Fruit fly (Drosophila melanogaster) whole organism, prepupa: Measurements from ENCODE around the gene RpL13A.

ENCODE experiments used
- CG10631 ChIP-seq: fragments of 200-800 bp; sonication (Bioruptor generic); optimal IDR thresholded peaks from 2 replicates; lab custom pipeline; 2016; ENCODE audit warnings: missing biosample characterization, missing genetic modification characterization
- CG10669 ChIP-seq: fragments of 200-800 bp; sonication (Bioruptor generic); optimal IDR thresholded peaks from 3 replicates; lab custom pipeline; 2018; ENCODE audit warnings: missing biosample characterization, mild to moderate bottlenecking, missing genetic modification characterization, moderate library complexity
- CG11294 ChIP-seq: fragments of 200-800 bp; sonication (Bioruptor generic); IDR thresholded peaks from 2 replicates; pipeline ENCODE4 v1.3.6; 2022; ENCODE audit warnings: missing biosample characterization, missing genetic modification characterization
- CG11762 ChIP-seq: fragments of 200-800 bp; sonication (Bioruptor generic); optimal IDR thresholded peaks from 3 replicates; lab custom pipeline; 2016; ENCODE audit warnings: missing biosample characterization, missing genetic modification characterization; ENCODE audit not compliant: insufficient read depth
- CG11902 ChIP-seq: fragments of 200-800 bp; sonication (Bioruptor generic); optimal IDR thresholded peaks from 3 replicates; lab custom pipeline; 2016; ENCODE audit warnings: missing biosample characterization, missing genetic modification characterization
- CG15336 ChIP-seq: fragments of 200-800 bp; sonication (Bioruptor generic); IDR thresholded peaks from 2 replicates; pipeline ENCODE4 v1.3.6; 2022; ENCODE audit warnings: missing biosample characterization, missing genetic modification characterization
- CG1621 ChIP-seq: fragments of 200-800 bp; sonication (Bioruptor generic); optimal IDR thresholded peaks from 3 replicates; lab custom pipeline; 2018; ENCODE audit warnings: missing biosample characterization, mild to moderate bottlenecking, missing genetic modification characterization
- CG16779 ChIP-seq: fragments of 200-800 bp; sonication (Bioruptor generic); optimal IDR thresholded peaks from 3 replicates; lab custom pipeline; 2017; ENCODE audit warnings: missing biosample characterization, mild to moderate bottlenecking, missing genetic modification characterization
- CG3032 ChIP-seq: fragments of 200-800 bp; optimal IDR thresholded peaks from 2 replicates; lab custom pipeline; 2019; ENCODE audit warnings: missing biosample characterization, mild to moderate bottlenecking, missing genetic modification characterization, moderate library complexity
- CG34406 ChIP-seq: fragments of 200-800 bp; sonication (Bioruptor generic); optimal IDR thresholded peaks from 3 replicates; lab custom pipeline; 2016; ENCODE audit warnings: missing biosample characterization, missing genetic modification characterization
- CG3919 ChIP-seq: fragments of 200-800 bp; sonication (Bioruptor generic); optimal IDR thresholded peaks from 3 replicates; lab custom pipeline; 2016; ENCODE audit warnings: missing biosample characterization, missing genetic modification characterization
- CG4318 ChIP-seq: fragments of 200-800 bp; sonication (Bioruptor generic); optimal IDR thresholded peaks from 3 replicates; lab custom pipeline; 2017; ENCODE audit warnings: missing biosample characterization, mild to moderate bottlenecking, missing genetic modification characterization
- CG6276 ChIP-seq: fragments of 200-800 bp; sonication (Bioruptor generic); optimal IDR thresholded peaks from 2 replicates; lab custom pipeline; 2017; ENCODE audit warnings: missing biosample characterization, mild to moderate bottlenecking, missing genetic modification characterization
- CG6808 ChIP-seq: fragments of 200-800 bp; sonication (Bioruptor generic); optimal IDR thresholded peaks from 3 replicates; lab custom pipeline; 2017; ENCODE audit warnings: missing biosample characterization, missing genetic modification characterization, mild to moderate bottlenecking, moderate library complexity, missing genetic modification reagents
- CG6854 ChIP-seq: fragments of 200-800 bp; sonication (Bioruptor generic); optimal IDR thresholded peaks from 2 replicates; lab custom pipeline; 2017; ENCODE audit warnings: missing biosample characterization, mild to moderate bottlenecking, missing genetic modification characterization
- CG7368 ChIP-seq: fragments of 200-800 bp; sonication (Bioruptor generic); optimal IDR thresholded peaks from 3 replicates; lab custom pipeline; 2016; ENCODE audit warnings: missing biosample characterization, missing genetic modification characterization
- CG8319 ChIP-seq: fragments of 200-800 bp; sonication (Bioruptor generic); optimal IDR thresholded peaks from 3 replicates; lab custom pipeline; 2016; ENCODE audit warnings: missing biosample characterization, missing genetic modification characterization
- CG8632 ChIP-seq: fragments of 200-800 bp; sonication (Bioruptor generic); optimal IDR thresholded peaks from 3 replicates; lab custom pipeline; 2016; ENCODE audit warnings: missing biosample characterization, missing genetic modification characterization
- CG9139 ChIP-seq: fragments of 200-800 bp; sonication (Bioruptor generic); optimal IDR thresholded peaks from 3 replicates; lab custom pipeline; 2017; ENCODE audit warnings: missing biosample characterization, mild to moderate bottlenecking, missing genetic modification characterization
- Eip75B ChIP-seq: fragments of 200-800 bp; sonication (Bioruptor generic); optimal IDR thresholded peaks from 3 replicates; lab custom pipeline; 2016; ENCODE audit warnings: missing biosample characterization, missing genetic modification characterization
- Eip78C ChIP-seq: fragments of 200-800 bp; sonication (Bioruptor generic); peaks from one replicate; lab custom pipeline; 2016; ENCODE audit warnings: missing biosample characterization, missing genetic modification characterization
- Eip93F ChIP-seq: fragments of 200-800 bp; sonication (Bioruptor generic); optimal IDR thresholded peaks from 2 replicates; lab custom pipeline; 2016; ENCODE audit warnings: missing biosample characterization, mild to moderate bottlenecking, missing genetic modification characterization
- Ets21C ChIP-seq: fragments of 200-800 bp; sonication (Bioruptor generic); optimal IDR thresholded peaks from 3 replicates; lab custom pipeline; 2016; ENCODE audit warnings: missing biosample characterization, missing genetic modification characterization
- Ets96B ChIP-seq: fragments of 200-800 bp; optimal IDR thresholded peaks from 2 replicates; lab custom pipeline; 2019; ENCODE audit warnings: missing biosample characterization, mild to moderate bottlenecking, missing genetic modification characterization, moderate library complexity
- Gug ChIP-seq: fragments of 200-800 bp; sonication (Bioruptor generic); IDR thresholded peaks from 2 replicates; pipeline ENCODE4 v1.3.6; 2022; ENCODE audit warnings: missing biosample characterization, missing genetic modification characterization
- Hr38 ChIP-seq: sonication (Bioruptor generic); optimal IDR thresholded peaks from 2 replicates; lab custom pipeline; 2016; ENCODE audit warnings: missing biosample characterization, missing genetic modification characterization
- Hr39 ChIP-seq: fragments of 200-800 bp; sonication (Bioruptor generic); optimal IDR thresholded peaks from 2 replicates; lab custom pipeline; 2016; ENCODE audit warnings: missing biosample characterization, missing genetic modification characterization
- Lpt ChIP-seq: fragments of 200-800 bp; sonication (Bioruptor generic); optimal IDR thresholded peaks from 3 replicates; lab custom pipeline; 2016; ENCODE audit warnings: missing biosample characterization, missing genetic modification characterization
- OdsH ChIP-seq: fragments of 200-800 bp; sonication (Bioruptor generic); optimal IDR thresholded peaks from 3 replicates; lab custom pipeline; 2016; ENCODE audit warnings: missing biosample characterization, missing genetic modification characterization
- Smox ChIP-seq: fragments of 200-800 bp; sonication (Bioruptor generic); optimal IDR thresholded peaks from 3 replicates; lab custom pipeline; 2016; ENCODE audit warnings: missing biosample characterization, missing genetic modification characterization
- Sox14 ChIP-seq: fragments of 200-800 bp; sonication (Bioruptor generic); optimal IDR thresholded peaks from 3 replicates; lab custom pipeline; 2016; ENCODE audit warnings: missing biosample characterization, missing genetic modification characterization
- Sox15 ChIP-seq: fragments of 200-800 bp; sonication (Bioruptor generic); optimal IDR thresholded peaks from 3 replicates; lab custom pipeline; 2016; ENCODE audit warnings: missing biosample characterization, missing genetic modification characterization
- achi ChIP-seq: fragments of 200-800 bp; sonication (Bioruptor generic); optimal IDR thresholded peaks from 3 replicates; lab custom pipeline; 2016; ENCODE audit warnings: missing biosample characterization, missing genetic modification characterization
- cyc ChIP-seq: fragments of 200-800 bp; sonication (Bioruptor generic); optimal IDR thresholded peaks from 3 replicates; lab custom pipeline; 2016; ENCODE audit warnings: missing biosample characterization, missing genetic modification characterization
- dac ChIP-seq: fragments of 200-800 bp; sonication (Bioruptor generic); optimal IDR thresholded peaks from 2 replicates; lab custom pipeline; 2017; ENCODE audit warnings: missing biosample characterization, mild to moderate bottlenecking, missing genetic modification characterization
- dsx ChIP-seq: fragments of 200-800 bp; optimal IDR thresholded peaks from 3 replicates; lab custom pipeline; 2019; ENCODE audit warnings: missing biosample characterization, mild to moderate bottlenecking, missing genetic modification characterization, moderate library complexity; ENCODE audit not compliant: poor library complexity, severe bottlenecking
- esn ChIP-seq: fragments of 200-800 bp; sonication (Bioruptor generic); optimal IDR thresholded peaks from 2 replicates; lab custom pipeline; 2016; ENCODE audit warnings: missing biosample characterization, mild to moderate bottlenecking, missing genetic modification characterization, moderate library complexity
- fd59A ChIP-seq: fragments of 200-800 bp; sonication (Bioruptor generic); optimal IDR thresholded peaks from 2 replicates; lab custom pipeline; 2017; ENCODE audit warnings: missing biosample characterization, mild to moderate bottlenecking, missing genetic modification characterization, missing genetic modification reagents
- fd85E ChIP-seq: fragments of 200-800 bp; sonication (Bioruptor generic); optimal IDR thresholded peaks from 3 replicates; lab custom pipeline; 2016; ENCODE audit warnings: missing biosample characterization, missing genetic modification characterization
- lz ChIP-seq: fragments of 200-800 bp; sonication (Bioruptor generic); optimal IDR thresholded peaks from 3 replicates; lab custom pipeline; 2016; ENCODE audit warnings: missing biosample characterization, missing genetic modification characterization
- pdm3 ChIP-seq: fragments of 200-800 bp; sonication (Bioruptor generic); optimal IDR thresholded peaks from 3 replicates; lab custom pipeline; 2016; ENCODE audit warnings: missing biosample characterization, missing genetic modification characterization
- salr ChIP-seq, 2 experiments: fragments of 200-800 bp; sonication (Bioruptor generic); optimal IDR thresholded peaks; 3 replicates each; lab custom pipeline; 2016 to 2018; ENCODE audit warnings: missing biosample characterization in 2 of 2, missing genetic modification characterization in 2 of 2, mild to moderate bottlenecking in 1 of 2
- spab ChIP-seq: fragments of 200-800 bp; sonication (Bioruptor generic); optimal IDR thresholded peaks from 2 replicates; lab custom pipeline; 2017; ENCODE audit warnings: missing biosample characterization, mild to moderate bottlenecking, missing genetic modification characterization, missing genetic modification reagents
- ss ChIP-seq, 2 experiments: fragments of 200-800 bp; sonication (Bioruptor generic); optimal IDR thresholded peaks; 2 replicates in 1 of 2; 3 replicates in 1 of 2; lab custom pipeline; 2017 to 2018; ENCODE audit warnings: mild to moderate bottlenecking in 2 of 2, missing biosample characterization in 2 of 2, missing genetic modification characterization in 2 of 2, moderate library complexity in 1 of 2
- svp ChIP-seq: fragments of 200-800 bp; sonication (Bioruptor generic); peaks from one replicate; lab custom pipeline; 2016; ENCODE audit warnings: missing biosample characterization, missing genetic modification characterization
- topi ChIP-seq: fragments of 200-800 bp; sonication (Bioruptor generic); optimal IDR thresholded peaks from 3 replicates; lab custom pipeline; 2016; ENCODE audit warnings: missing biosample characterization, missing genetic modification characterization

The RpL13A gene

dm6 chr3R:5601044-5601523 is 23.2 kb upstream of the RpL13A start, which contains the start of the genes kra and SecS (continued):
- TF ChIP-seq achi (GFP tag; lab: Kevin White, UChicago) (peak; percentile 66), dsx (GFP tag; lab: Kevin White, UChicago) (no peak), fd85E (GFP tag; lab: Kevin White, UChicago) (peak; percentile 31), ss (GFP tag; optimal IDR thresholded peaks at IDR 0.05; lab: Kevin White, UChicago) (no peak), topi (peak; percentile 51), CG10669 (no peak), esn (GFP tag; lab: Kevin White, UChicago) (peak; percentile 67), Hr39 (GFP tag; lab: Kevin White, UChicago) (peak; percentile 68), Hr38 (GFP tag; lab: Kevin White, UChicago) (no peak), svp (peak; percentile 78), CG11294 (GFP tag; lab: Robert Waterston, UW) (no peak), pdm3 (GFP tag; lab: Kevin White, UChicago) (peak; percentile 68), CG4318 (no peak), CG34406 (GFP tag; lab: Kevin White, UChicago) (peak; percentile 16), Ets21C (peak; percentile 72), Sox15 (GFP tag; lab: Kevin White, UChicago) (peak; percentile 61), Eip78C (GFP tag; lab: Kevin White, UChicago) (peak; percentile 79), Eip75B (GFP tag; lab: Kevin White, UChicago) (peak; percentile 42), Ets96B (tag; lab: Kevin White, UChicago) (peak; percentile 24), Sox14 (GFP tag; lab: Kevin White, UChicago) (peak; percentile 30), CG9139 (no peak), CG11762 (peak; percentile 45), CG16779 (tag; lab: Kevin White, UChicago) (no peak), OdsH (peak; percentile 66), dac (GFP tag; lab: Kevin White, UChicago) (peak; percentile 20)
- TF ChIP-seq, all 60 proteins: peak for 33

dm6 chr3R:5606477-5606876 is 17.8 kb upstream of the RpL13A start, which contains the start of gene asl:
asl (minus strand) TSS chr3R:5606543.
- TF ChIP-seq dac (GFP tag; lab: Kevin White, UChicago): peak; percentile 26
- TF ChIP-seq dsx (GFP tag; lab: Kevin White, UChicago): peak; percentile 74
- no peak for TF ChIP-seq CG9139
- TF ChIP-seq spab (GFP tag; lab: Kevin White, UChicago): no peak
- TF ChIP-seq CG11902 (GFP tag; lab: Kevin White, UChicago): no peak
- TF ChIP-seq CG15336: peak; percentile 44
- peak; percentile 27 for TF ChIP-seq CG8632 (GFP tag; lab: Kevin White, UChicago)
- no peak for TF ChIP-seq fd85E (GFP tag; lab: Kevin White, UChicago)
- TF ChIP-seq Eip78C (GFP tag; lab: Kevin White, UChicago): peak; percentile 90
- no peak for TF ChIP-seq fd59A (GFP tag; lab: Kevin White, UChicago)
- TF ChIP-seq Eip93F (GFP tag; lab: Kevin White, UChicago): peak; percentile 70
- TF ChIP-seq cyc (GFP tag; lab: Kevin White, UChicago): peak; percentile 47
- no peak for TF ChIP-seq CG16779 (tag; lab: Kevin White, UChicago)
- peak; percentile 63 for TF ChIP-seq CG3032 (tag; lab: Kevin White, UChicago)
- TF ChIP-seq topi: peak; percentile 43
- peak; percentile 8 for TF ChIP-seq Sox15 (GFP tag; lab: Kevin White, UChicago)
- TF ChIP-seq CG3919 (GFP tag; lab: Kevin White, UChicago): no peak
- no peak for TF ChIP-seq OdsH
- no peak for TF ChIP-seq achi (GFP tag; lab: Kevin White, UChicago)
- peak; percentile 37 for TF ChIP-seq Lpt (GFP tag; lab: Kevin White, UChicago)
- TF ChIP-seq CG6854 (GFP tag; lab: Kevin White, UChicago): no peak
- no peak for TF ChIP-seq svp
- TF ChIP-seq CG4318: no peak
- TF ChIP-seq CG6276 (GFP tag; lab: Kevin White, UChicago): no peak
- TF ChIP-seq Hr39 (GFP tag; lab: Kevin White, UChicago): peak; percentile 64
- no peak for TF ChIP-seq ss (GFP tag; optimal IDR thresholded peaks at IDR 0.05; lab: Kevin White, UChicago)
- TF ChIP-seq Smox (GFP tag; lab: Kevin White, UChicago): no peak
- TF ChIP-seq esn (GFP tag; lab: Kevin White, UChicago): peak; percentile 68
- no peak for TF ChIP-seq CG34406 (GFP tag; lab: Kevin White, UChicago)
- TF ChIP-seq CG7368 (GFP tag; lab: Kevin White, UChicago): no peak
- TF ChIP-seq CG10669: no peak
- TF ChIP-seq CG8319: no peak
- peak; percentile 33 for TF ChIP-seq CG1621 (tag; lab: Kevin White, UChicago)
- peak in 1 of 2 experiments; percentile 9 for TF ChIP-seq salr (GFP tag; optimal IDR thresholded peaks at IDR 0.05; lab: Kevin White, UChicago)
- TF ChIP-seq CG6808 (GFP tag; lab: Kevin White, UChicago): peak; percentile 11
- TF ChIP-seq CG10631 (GFP tag; lab: Kevin White, UChicago): no peak
- peak; percentile 16; the same call in 1 of the 2 replicates for TF ChIP-seq CG11294 (GFP tag; lab: Robert Waterston, UW)
- peak; percentile 60 for TF ChIP-seq Eip75B (GFP tag; lab: Kevin White, UChicago)
- TF ChIP-seq lz (GFP tag; lab: Kevin White, UChicago): peak; percentile 62
- TF ChIP-seq Gug (GFP tag; lab: Robert Waterston, UW): peak; percentile 54; the same call in 1 of the 2 replicates
